Fruit fly (Drosophila melanogaster): ENCODE data around the gene RFeSP.
A peak's percentile ranks its signal among the peaks of the same experiment; 100 is the strongest.

The RFeSP gene

dm6 chr2L:1649244-1649827 lies 35.4 kb upstream of the RFeSP start (continued):
- TF ChIP-seq dac (GFP tag; optimal IDR thresholded peaks at IDR 0.05) (peak; percentile 40), acj6 (GFP tag; optimal IDR thresholded peaks at IDR 0.05) (peak; percentile 32), Sox15 (GFP tag; optimal IDR thresholded peaks at IDR 0.05) (peak; percentile 54), Gug (GFP tag; IDR thresholded peaks at IDR 0.05) (peak; percentile 78), CG3919 (GFP tag; optimal IDR thresholded peaks at IDR 0.05) (peak; percentile 67), Hr4 (GFP tag; optimal IDR thresholded peaks at IDR 0.05) (peak; percentile 52), CG6792 (GFP tag; optimal IDR thresholded peaks at IDR 0.05) (peak; percentile 56), CG9139 (GFP tag; optimal IDR thresholded peaks at IDR 0.05) (no peak), fd59A (GFP tag; optimal IDR thresholded peaks at IDR 0.05) (no peak), eg (GFP tag; IDR thresholded peaks at IDR 0.05) (peak; percentile 74; the same call in 2 of the 3 replicates), CG8632 (GFP tag; optimal IDR thresholded peaks at IDR 0.05) (peak; percentile 11), CG16779 (tag; optimal IDR thresholded peaks at IDR 0.05) (no peak)

- TF ChIP-seq Ets21C (GFP tag; optimal IDR thresholded peaks at IDR 0.05), result no peak
- peak; percentile 97 for TF ChIP-seq fkh (GFP tag; optimal IDR thresholded peaks at IDR 0.05)
Measured at dm6 chr2L:1648677-1649078, 34.7 kb upstream of the RFeSP start.

- TF ChIP-seq CG8119 (GFP tag; IDR thresholded peaks at IDR 0.05) (no peak), pdm3 (GFP tag; optimal IDR thresholded peaks at IDR 0.05) (no peak), Smox (GFP tag; optimal IDR thresholded peaks at IDR 0.05) (no peak)
Measured at dm6 chr2L:1648033-1648546, 34.1 kb upstream of the RFeSP start.

- TF ChIP-seq Ets96B (tag; optimal IDR thresholded peaks at IDR 0.05) (no peak), eg (GFP tag; IDR thresholded peaks at IDR 0.05) (no peak), CG7368 (GFP tag; optimal IDR thresholded peaks at IDR 0.05) (no peak), CG6854 (GFP tag; optimal IDR thresholded peaks at IDR 0.05) (no peak), dsx (GFP tag; optimal IDR thresholded peaks at IDR 0.05; ENCODE audit: poor library complexity, severe bottlenecking) (no peak), Eip78C (GFP tag) (peak; percentile 30)
Measured at dm6 chr2L:1646499-1646898, 32.5 kb upstream of the RFeSP start.

dm6 chr2L:1646037-1646436 lies 32.1 kb upstream of the RFeSP start:
- no peak for TF ChIP-seq esn (GFP tag; optimal IDR thresholded peaks at IDR 0.05)

- TF ChIP-seq Ets21C (GFP tag; optimal IDR thresholded peaks at IDR 0.05) (no peak), fkh (GFP tag; optimal IDR thresholded peaks at IDR 0.05) (no peak), CG8632 (GFP tag; optimal IDR thresholded peaks at IDR 0.05) (no peak), CG32006 (GFP tag; optimal IDR thresholded peaks at IDR 0.05) (no peak), svp (GFP tag) (no peak), Hr4 (GFP tag; optimal IDR thresholded peaks at IDR 0.05) (no peak), CG9139 (GFP tag; optimal IDR thresholded peaks at IDR 0.05) (no peak), CG6792 (GFP tag; optimal IDR thresholded peaks at IDR 0.05) (no peak), CG11294 (GFP tag; IDR thresholded peaks at IDR 0.05) (no peak)
Measured at dm6 chr2L:1645328-1645727, 31.4 kb upstream of the RFeSP start.

- TF ChIP-seq CG6163 (GFP tag; IDR thresholded peaks at IDR 0.05) (no peak), OdsH (GFP tag; optimal IDR thresholded peaks at IDR 0.05) (no peak), Ets21C (GFP tag; optimal IDR thresholded peaks at IDR 0.05) (no peak), dac (GFP tag; optimal IDR thresholded peaks at IDR 0.05) (no peak), CG3032 (tag; optimal IDR thresholded peaks at IDR 0.05) (no peak), Hr39 (GFP tag; optimal IDR thresholded peaks at IDR 0.05) (no peak), Sox102F (GFP tag; optimal IDR thresholded peaks at IDR 0.05) (no peak), Lpt (GFP tag; optimal IDR thresholded peaks at IDR 0.05) (no peak), CG10669 (GFP tag; optimal IDR thresholded peaks at IDR 0.05) (no peak), vri (GFP tag; optimal IDR thresholded peaks at IDR 0.05) (peak; percentile 15), dsx (GFP tag; optimal IDR thresholded peaks at IDR 0.05; ENCODE audit: poor library complexity, severe bottlenecking) (peak; percentile 58), eg (GFP tag; IDR thresholded peaks at IDR 0.05) (no peak), Gug (GFP tag; IDR thresholded peaks at IDR 0.05) (no peak), Met (GFP tag; optimal IDR thresholded peaks at IDR 0.05) (no peak), Sox14 (GFP tag; optimal IDR thresholded peaks at IDR 0.05) (peak; percentile 36), CG6792 (GFP tag; optimal IDR thresholded peaks at IDR 0.05) (no peak), lz (GFP tag; optimal IDR thresholded peaks at IDR 0.05) (no peak), CG7368 (GFP tag; optimal IDR thresholded peaks at IDR 0.05) (no peak), CG1621 (tag; optimal IDR thresholded peaks at IDR 0.05) (peak; percentile 22), CG8319 (GFP tag; optimal IDR thresholded peaks at IDR 0.05) (no peak), fkh (GFP tag; optimal IDR thresholded peaks at IDR 0.05) (no peak)
Measured at dm6 chr2L:1644378-1644777, 30.4 kb upstream of the RFeSP start.

All from whole organism, prepupa.